Worm (Caenorhabditis elegans) whole organism, young adult: ENCODE measurements around the gene cst-1.
A peak's percentile ranks its signal among the peaks of the same experiment; 100 is the strongest.

Experiments used
- B0019.2 ChIP-seq: fragments of 200-800 bp; sonication (Bioruptor generic); conservative IDR thresholded peaks from 2 replicates; pipeline ENCODE4 v1.3.6; 2022; ENCODE audit warnings: missing genetic modification reagents, missing genetic modification characterization, missing compliant biosample characterization
- F37B4.10 ChIP-seq: fragments of 200-800 bp; sonication (Bioruptor generic); IDR thresholded peaks from 2 replicates; pipeline ENCODE4 v1.3.6; 2022; ENCODE audit warnings: missing genetic modification characterization, missing compliant biosample characterization
- F49E8.2 ChIP-seq: sonication (generic microtip); optimal IDR thresholded peaks from 3 replicates; lab custom pipeline; 2017; ENCODE audit warnings: missing genetic modification characterization, mild to moderate bottlenecking, missing compliant biosample characterization, antibody characterized with exemption, moderate library complexity; ENCODE audit not compliant: insufficient read depth
- K11D2.4 ChIP-seq: fragments of 200-800 bp; sonication (Bioruptor generic); IDR thresholded peaks from 2 replicates; pipeline ENCODE4 v1.3.6; 2022; ENCODE audit warnings: missing genetic modification reagents, missing genetic modification characterization, missing compliant biosample characterization
- T26A5.8 ChIP-seq: sonication (generic microtip); optimal IDR thresholded peaks from 2 replicates; lab custom pipeline; 2016; ENCODE audit warnings: missing genetic modification characterization, missing compliant biosample characterization
- Y53F4B.3 ChIP-seq: fragments of 200-800 bp; sonication (Bioruptor generic); IDR thresholded peaks from 2 replicates; pipeline ENCODE4 v1.3.6; 2022; ENCODE audit warnings: missing genetic modification reagents, missing genetic modification characterization, missing compliant biosample characterization
- Y67H2A.10 ChIP-seq: fragments of 200-800 bp; sonication (Bioruptor generic); conservative IDR thresholded peaks from 2 replicates; pipeline ENCODE4 v1.3.6; 2022; ENCODE audit warnings: missing genetic modification reagents, missing genetic modification characterization, missing compliant biosample characterization
- akir-1 ChIP-seq: fragments of 200-800 bp; sonication (Bioruptor generic); optimal IDR thresholded peaks from 2 replicates; lab custom pipeline; 2018; ENCODE audit warnings: mild to moderate bottlenecking, missing genetic modification characterization, moderate library complexity, missing compliant biosample characterization
- ama-1 ChIP-seq, 3 experiments: fragments of 150-350 bp in 1 of 3; sonication (generic microtip) in 2 of 3; optimal IDR thresholded peaks; 2 replicates each; lab custom pipeline; 2014 to 2018; ENCODE audit warnings: missing biosample characterization in 2 of 3, missing genetic modification characterization in 2 of 3, missing genetic modification reagents in 2 of 3
- attf-5 ChIP-seq: fragments of 200-800 bp; sonication (Bioruptor generic); optimal IDR thresholded peaks from 2 replicates; lab custom pipeline; 2018; ENCODE audit warnings: mild to moderate bottlenecking, missing genetic modification characterization, missing compliant biosample characterization
- die-1 ChIP-seq: sonication (generic microtip); optimal IDR thresholded peaks from 2 replicates; lab custom pipeline; 2016; ENCODE audit warnings: missing genotype, mild to moderate bottlenecking, missing genetic modification characterization, missing compliant biosample characterization
- dpl-1 ChIP-seq: fragments of 150-350 bp; optimal IDR thresholded peaks from 2 replicates; lab custom pipeline; 2014; ENCODE audit warnings: missing biosample characterization, missing genetic modification reagents, missing genetic modification characterization
- ekl-4 ChIP-seq: fragments of 200-800 bp; sonication (Bioruptor generic); IDR thresholded peaks from 2 replicates; pipeline ENCODE4 v1.3.6; 2022; ENCODE audit warnings: missing genetic modification reagents, missing genetic modification characterization, missing compliant biosample characterization
- fkh-3 ChIP-seq: sonication (generic microtip); optimal IDR thresholded peaks from 2 replicates; lab custom pipeline; 2016; ENCODE audit warnings: mild to moderate bottlenecking, missing genetic modification characterization, missing compliant biosample characterization
- gei-17 ChIP-seq: fragments of 200-800 bp; sonication (Bioruptor generic); optimal IDR thresholded peaks from 2 replicates; lab custom pipeline; 2018; ENCODE audit warnings: mild to moderate bottlenecking, missing genetic modification characterization, missing compliant biosample characterization
- hlh-12 ChIP-seq: sonication (generic microtip); optimal IDR thresholded peaks from 2 replicates; lab custom pipeline; 2016; ENCODE audit warnings: missing genetic modification characterization, missing compliant biosample characterization
- hlh-26 ChIP-seq: fragments of 200-800 bp; sonication (Bioruptor generic); conservative IDR thresholded peaks from 2 replicates; pipeline ENCODE4 v1.3.6; 2022; ENCODE audit warnings: missing genetic modification reagents, missing genetic modification characterization, missing compliant biosample characterization
- hrde-1 ChIP-seq: sonication (generic microtip); optimal IDR thresholded peaks from 2 replicates; lab custom pipeline; 2016; ENCODE audit warnings: missing genetic modification characterization, mild to moderate bottlenecking, missing compliant biosample characterization, moderate library complexity, missing genotype, missing genetic modification reagents, borderline replicate concordance
- hsf-1 ChIP-seq: fragments of 200-800 bp; sonication (Bioruptor generic); IDR thresholded peaks from 2 replicates; pipeline ENCODE4 v1.3.6; 2022; ENCODE audit warnings: missing genetic modification reagents, missing genetic modification characterization, missing compliant biosample characterization
- lag-1 ChIP-seq: fragments of 200-800 bp; sonication (Bioruptor generic); IDR thresholded peaks from 2 replicates; pipeline ENCODE4 v1.3.6; 2022; ENCODE audit warnings: missing genetic modification reagents, missing genetic modification characterization, missing compliant biosample characterization
- let-607 ChIP-seq, 2 experiments: fragments of 200-800 bp in 1 of 2; sonication (Bioruptor generic) in 1 of 2; sonication (generic microtip) in 1 of 2; optimal IDR thresholded peaks; 2 replicates each; lab custom pipeline; 2016 to 2018; ENCODE audit warnings: mild to moderate bottlenecking in 2 of 2, missing compliant biosample characterization in 2 of 2, missing genetic modification characterization in 2 of 2, moderate library complexity in 2 of 2, missing genotype in 1 of 2
- lin-26 ChIP-seq: fragments of 200-800 bp; sonication (Bioruptor generic); IDR thresholded peaks from 2 replicates; pipeline ENCODE4 v1.3.6; 2022; ENCODE audit warnings: missing genetic modification reagents, missing genetic modification characterization, missing compliant biosample characterization
- mel-28 ChIP-seq: sonication (generic microtip); optimal IDR thresholded peaks from 2 replicates; lab custom pipeline; 2016; ENCODE audit warnings: borderline replicate concordance, mild to moderate bottlenecking, missing genetic modification characterization, missing compliant biosample characterization
- mxl-1 ChIP-seq: sonication (generic microtip); optimal IDR thresholded peaks from 2 replicates; lab custom pipeline; 2016; ENCODE audit warnings: missing genetic modification characterization, missing compliant biosample characterization
- nhr-80 ChIP-seq: sonication (generic microtip); optimal IDR thresholded peaks from 2 replicates; lab custom pipeline; 2016; ENCODE audit warnings: missing genetic modification characterization, missing compliant biosample characterization
- rcor-1 ChIP-seq: fragments of 200-800 bp; sonication (Bioruptor generic); IDR thresholded peaks from 2 replicates; pipeline ENCODE4 v1.3.6; 2022; ENCODE audit warnings: missing genetic modification reagents, missing genetic modification characterization, missing compliant biosample characterization
- rpc-1 ChIP-seq, 2 experiments: fragments of 150-350 bp in 1 of 2; sonication (generic microtip) in 1 of 2; optimal IDR thresholded peaks; 2 replicates each; lab custom pipeline; 2014 to 2018; ENCODE audit warnings: missing biosample characterization in 1 of 2, missing genetic modification characterization in 1 of 2, missing genetic modification reagents in 1 of 2, missing genotype in 1 of 2
- sea-2 ChIP-seq: fragments of 200-800 bp; sonication (Bioruptor generic); IDR thresholded peaks from 2 replicates; pipeline ENCODE4 v1.3.6; 2022; ENCODE audit warnings: missing genetic modification characterization, missing compliant biosample characterization
- snpc-1.1 ChIP-seq: sonication (generic microtip); optimal IDR thresholded peaks from 2 replicates; lab custom pipeline; 2017; ENCODE audit warnings: missing genetic modification characterization, mild to moderate bottlenecking, missing compliant biosample characterization, antibody characterized with exemption, moderate library complexity, missing genotype, missing genetic modification reagents; ENCODE audit not compliant: insufficient read depth
- tbp1 ChIP-seq: fragments of 200-800 bp; sonication (Bioruptor generic); optimal IDR thresholded peaks from 2 replicates; lab custom pipeline; 2018; ENCODE audit warnings: mild to moderate bottlenecking, missing genetic modification characterization, missing compliant biosample characterization
- tbx-9 ChIP-seq: sonication (generic microtip); optimal IDR thresholded peaks from 2 replicates; lab custom pipeline; 2016; ENCODE audit warnings: borderline replicate concordance, missing genetic modification characterization, inconsistent platforms, missing compliant biosample characterization
- unc-130 ChIP-seq: sonication (generic microtip); optimal IDR thresholded peaks from 2 replicates; lab custom pipeline; 2016; ENCODE audit warnings: missing genetic modification reagents, missing genetic modification characterization, missing compliant biosample characterization
- ztf-22 ChIP-seq: fragments of 200-800 bp; sonication (Bioruptor generic); optimal IDR thresholded peaks from 2 replicates; lab custom pipeline; 2018; ENCODE audit warnings: mild to moderate bottlenecking, missing genetic modification characterization, moderate library complexity, missing compliant biosample characterization
- ztf-25 ChIP-seq: fragments of 200-800 bp; sonication (Bioruptor generic); IDR thresholded peaks from 2 replicates; pipeline ENCODE4 v1.3.6; 2022; ENCODE audit warnings: missing genetic modification reagents, missing genetic modification characterization, missing compliant biosample characterization
- ztf-3 ChIP-seq: fragments of 200-800 bp; sonication (Bioruptor generic); optimal IDR thresholded peaks from 2 replicates; lab custom pipeline; 2018; ENCODE audit warnings: mild to moderate bottlenecking, missing genetic modification characterization, missing compliant biosample characterization
- ztf-6 ChIP-seq: fragments of 200-800 bp; sonication (Bioruptor generic); IDR thresholded peaks from 2 replicates; pipeline ENCODE4 v1.3.6; 2022; ENCODE audit warnings: missing genetic modification reagents, missing genetic modification characterization, missing compliant biosample characterization

cst-1 gene

ce11 chrX:4306861-4307260 lies 32.6 kb upstream of the cst-1 start, which contains the start of gene pqn-15:
pqn-15 (minus strand) TSS chrX:4306961.
- TF ChIP-seq die-1 (tag; lab: Kevin White, UChicago) (no peak), sea-2 (no peak), hlh-26 (no peak), tbp1 (GFP tag; lab: Kevin White, UChicago) (no peak), rpc-1 (optimal IDR thresholded peaks at IDR 0.05; lab: Kevin White, UChicago) (no peak), rpc-1 (tag; optimal IDR thresholded peaks at IDR 0.05; lab: Kevin White, UChicago) (no peak), ztf-6 (GFP tag; lab: Robert Waterston, UW) (no peak), ztf-3 (GFP tag; lab: Kevin White, UChicago) (no peak), ama-1 (optimal IDR thresholded peaks at IDR 0.05; lab: Kevin White, UChicago) (no peak), ama-1 (GFP tag; optimal IDR thresholded peaks at IDR 0.05; lab: Kevin White, UChicago) (no peak), ztf-22 (no peak), F37B4.10 (GFP tag; lab: Robert Waterston, UW) (no peak), lag-1 (no peak), hsf-1 (GFP tag; lab: Robert Waterston, UW) (no peak), dpl-1 (GFP tag; lab: Kevin White, UChicago) (no peak), lin-26 (GFP tag; lab: Robert Waterston, UW) (no peak), ztf-25 (GFP tag; lab: Robert Waterston, UW) (no peak), gei-17 (GFP tag; lab: Kevin White, UChicago) (no peak), snpc-1.1 (no peak)

- peak; percentile 11 to 20 for TF ChIP-seq let-607 (tag; optimal IDR thresholded peaks at IDR 0.05; lab: Kevin White, UChicago)
- peak; percentile 81 for TF ChIP-seq nhr-80 (tag; lab: Kevin White, UChicago)
- TF ChIP-seq hlh-12 (tag; lab: Kevin White, UChicago): no peak
- TF ChIP-seq tbp1 (GFP tag; lab: Kevin White, UChicago): no peak
- peak; percentile 39 for TF ChIP-seq attf-5 (GFP tag; lab: Kevin White, UChicago)
Measured at ce11 chrX:4307559-4308005, 31.9 kb upstream of the cst-1 start.

- no peak for TF ChIP-seq fkh-3 (tag; lab: Kevin White, UChicago)
- TF ChIP-seq tbx-9 (tag; lab: Kevin White, UChicago): no peak
- TF ChIP-seq hrde-1 (tag; lab: Kevin White, UChicago): no peak
- no peak for TF ChIP-seq rcor-1 (GFP tag; lab: Robert Waterston, UW)
- no peak for TF ChIP-seq B0019.2 (GFP tag; lab: Robert Waterston, UW)
- no peak for TF ChIP-seq mxl-1 (tag; lab: Kevin White, UChicago)
- no peak for TF ChIP-seq F49E8.2
- no peak for TF ChIP-seq Y53F4B.3 (GFP tag; lab: Robert Waterston, UW)
- TF ChIP-seq mel-28 (tag; lab: Kevin White, UChicago): no peak
- TF ChIP-seq K11D2.4 (GFP tag; lab: Robert Waterston, UW): no peak
- TF ChIP-seq ekl-4 (GFP tag; lab: Robert Waterston, UW): no peak
- TF ChIP-seq T26A5.8: no peak
- TF ChIP-seq hsf-1 (GFP tag; lab: Robert Waterston, UW): no peak
- no peak for TF ChIP-seq let-607 (tag; optimal IDR thresholded peaks at IDR 0.05; lab: Kevin White, UChicago)
- no peak for TF ChIP-seq Y67H2A.10 (GFP tag; lab: Robert Waterston, UW)
- TF ChIP-seq unc-130 (GFP tag; lab: Kevin White, UChicago): no peak
- TF ChIP-seq akir-1 (GFP tag; lab: Kevin White, UChicago): no peak
- TF ChIP-seq gei-17 (GFP tag; lab: Kevin White, UChicago): no peak
- TF ChIP-seq lag-1: no peak
Measured at ce11 chrX:4311668-4312067, 27.8 kb upstream of the cst-1 start, which contains the start of gene C52B9.8. C52B9.8 (minus strand) TSS chrX:4311768.
